Worm (Caenorhabditis elegans) whole organism, late embryonic: ENCODE data around the gene oac-38.

ENCODE experiments used
- C08G9.2 ChIP-seq: sonication (generic microtip); optimal IDR thresholded peaks from 2 replicates; lab custom pipeline; 2016; ENCODE audit warnings: mild to moderate bottlenecking, missing genetic modification characterization, moderate library complexity, missing compliant biosample characterization
- K09A11.1 ChIP-seq: sonication (generic microtip); optimal IDR thresholded peaks from 2 replicates; lab custom pipeline; 2017; ENCODE audit warnings: antibody characterized with exemption, mild to moderate bottlenecking, missing genetic modification characterization, missing compliant biosample characterization; ENCODE audit not compliant: insufficient read depth
- T23F11.4 ChIP-seq: fragments of 200-800 bp; sonication (Bioruptor generic); optimal IDR thresholded peaks from 2 replicates; lab custom pipeline; 2018; ENCODE audit warnings: mild to moderate bottlenecking, missing genetic modification characterization, missing compliant biosample characterization
- ahr-1 ChIP-seq: sonication (generic microtip); optimal IDR thresholded peaks from 2 replicates; lab custom pipeline; 2016; ENCODE audit warnings: missing genetic modification characterization, missing compliant biosample characterization
- ama-1 ChIP-seq: fragments of 150-350 bp; optimal IDR thresholded peaks from 2 replicates; lab custom pipeline; 2014
- ceh-14 ChIP-seq: sonication (generic microtip); optimal IDR thresholded peaks from 2 replicates; lab custom pipeline; 2016; ENCODE audit warnings: missing genotype, missing genetic modification characterization, missing compliant biosample characterization
- ceh-22 ChIP-seq: sonication (generic microtip); optimal IDR thresholded peaks from 2 replicates; lab custom pipeline; 2017; ENCODE audit warnings: missing biosample characterization, missing genetic modification characterization
- ceh-30 ChIP-seq: fragments of 150-350 bp; optimal IDR thresholded peaks from 2 replicates; lab custom pipeline; 2014; ENCODE audit warnings: missing biosample characterization, missing genetic modification characterization
- ceh-31 ChIP-seq: sonication (generic microtip); optimal IDR thresholded peaks from 2 replicates; lab custom pipeline; 2016; ENCODE audit warnings: missing genetic modification characterization, missing compliant biosample characterization
- ceh-34 ChIP-seq: sonication (generic microtip); optimal IDR thresholded peaks from 2 replicates; lab custom pipeline; 2016; ENCODE audit warnings: mild to moderate bottlenecking, missing genetic modification characterization, missing compliant biosample characterization
- ceh-6 ChIP-seq: fragments of 200-800 bp; sonication (Bioruptor generic); optimal IDR thresholded peaks from 2 replicates; lab custom pipeline; 2018; ENCODE audit warnings: mild to moderate bottlenecking, missing genetic modification characterization, missing compliant biosample characterization
- ceh-9 ChIP-seq: sonication (generic microtip); optimal IDR thresholded peaks from 2 replicates; lab custom pipeline; 2016; ENCODE audit warnings: mild to moderate bottlenecking, missing genetic modification characterization, inconsistent platforms, missing compliant biosample characterization
- dmd-4 ChIP-seq: sonication (generic microtip); optimal IDR thresholded peaks from 2 replicates; lab custom pipeline; 2016; ENCODE audit warnings: borderline replicate concordance, missing genetic modification characterization, missing compliant biosample characterization
- dve-1 ChIP-seq: sonication (generic microtip); optimal IDR thresholded peaks from 2 replicates; lab custom pipeline; 2017; ENCODE audit warnings: antibody characterized with exemption, mild to moderate bottlenecking, missing genetic modification characterization, missing compliant biosample characterization
- elt-2 ChIP-seq: sonication (generic microtip); optimal IDR thresholded peaks from 2 replicates; lab custom pipeline; 2016; ENCODE audit warnings: missing genetic modification reagents, missing genetic modification characterization, missing compliant biosample characterization
- elt-4 ChIP-seq: sonication (generic microtip); optimal IDR thresholded peaks from 2 replicates; lab custom pipeline; 2016; ENCODE audit warnings: missing genetic modification characterization, missing compliant biosample characterization
- hlh-13 ChIP-seq: fragments of 200-800 bp; sonication (Bioruptor generic); optimal IDR thresholded peaks from 2 replicates; lab custom pipeline; 2018; ENCODE audit warnings: mild to moderate bottlenecking, missing genetic modification characterization, missing compliant biosample characterization
- hlh-30 ChIP-seq: sonication (generic microtip); optimal IDR thresholded peaks from 2 replicates; lab custom pipeline; 2017; ENCODE audit warnings: antibody characterized with exemption, missing genetic modification characterization, missing compliant biosample characterization; ENCODE audit not compliant: insufficient read depth
- hlh-8 ChIP-seq: sonication (generic microtip); optimal IDR thresholded peaks from 2 replicates; lab custom pipeline; 2016; ENCODE audit warnings: missing genotype, missing genetic modification characterization, missing compliant biosample characterization
- lin-11 ChIP-seq: fragments of 200-800 bp; sonication (Bioruptor generic); optimal IDR thresholded peaks from 2 replicates; lab custom pipeline; 2018; ENCODE audit warnings: mild to moderate bottlenecking, missing genetic modification characterization, missing compliant biosample characterization
- nfya-1 ChIP-seq: sonication (generic microtip); optimal IDR thresholded peaks from 2 replicates; lab custom pipeline; 2017; ENCODE audit warnings: missing genetic modification characterization, mild to moderate bottlenecking, missing compliant biosample characterization, antibody characterized with exemption, moderate library complexity
- nhr-11 ChIP-seq: fragments of 150-350 bp; optimal IDR thresholded peaks from 2 replicates; lab custom pipeline; 2014; ENCODE audit warnings: missing biosample characterization, missing genetic modification characterization
- npax-4 ChIP-seq: sonication (generic microtip); optimal IDR thresholded peaks from 2 replicates; lab custom pipeline; 2016; ENCODE audit warnings: missing genetic modification characterization, missing compliant biosample characterization
- odd-2 ChIP-seq: sonication (generic microtip); optimal IDR thresholded peaks from 2 replicates; lab custom pipeline; 2017; ENCODE audit warnings: antibody characterized with exemption, mild to moderate bottlenecking, missing genetic modification characterization, missing compliant biosample characterization
- pag-3 ChIP-seq: sonication (generic microtip); optimal IDR thresholded peaks from 2 replicates; lab custom pipeline; 2016; ENCODE audit warnings: missing compliant biosample characterization, missing genetic modification characterization, borderline replicate concordance
- pax-1 ChIP-seq: fragments of 150-350 bp; optimal IDR thresholded peaks from 2 replicates; lab custom pipeline; 2014; ENCODE audit warnings: missing biosample characterization, missing genetic modification characterization
- pha-4 ChIP-seq: fragments of 150-350 bp; optimal IDR thresholded peaks from 2 replicates; lab custom pipeline; 2018; ENCODE audit warnings: missing biosample characterization, missing genetic modification reagents, missing genetic modification characterization
- ref-2 ChIP-seq: sonication (generic microtip); optimal IDR thresholded peaks from 2 replicates; lab custom pipeline; 2016; ENCODE audit warnings: missing genetic modification characterization, missing compliant biosample characterization
- rnt-1 ChIP-seq: sonication (generic microtip); optimal IDR thresholded peaks from 2 replicates; lab custom pipeline; 2016; ENCODE audit warnings: missing genetic modification characterization, missing compliant biosample characterization
- sox-4 ChIP-seq: sonication (generic microtip); optimal IDR thresholded peaks from 2 replicates; lab custom pipeline; 2017; ENCODE audit warnings: mild to moderate bottlenecking, missing genetic modification characterization, inconsistent platforms, missing compliant biosample characterization
- syd-9 ChIP-seq: sonication (generic microtip); optimal IDR thresholded peaks from 2 replicates; lab custom pipeline; 2016; ENCODE audit warnings: mild to moderate bottlenecking, missing genetic modification characterization, moderate library complexity, missing compliant biosample characterization
- tbx-2 ChIP-seq: sonication (generic microtip); optimal IDR thresholded peaks from 2 replicates; lab custom pipeline; 2016; ENCODE audit warnings: missing genetic modification characterization, missing compliant biosample characterization
- ttx-3 ChIP-seq: sonication (generic microtip); optimal IDR thresholded peaks from 2 replicates; lab custom pipeline; 2016; ENCODE audit warnings: missing genetic modification reagents, missing genetic modification characterization, missing compliant biosample characterization
- unc-3 ChIP-seq, 2 experiments: fragments of 200-800 bp in 1 of 2; sonication (Bioruptor generic) in 1 of 2; sonication (generic microtip) in 1 of 2; conservative IDR thresholded peaks in 1 of 2; optimal IDR thresholded peaks in 1 of 2; 2 replicates each; pipeline versions ENCODE4 v1.3.6 to Lab custom; 2016 to 2022; ENCODE audit warnings: missing compliant biosample characterization in 2 of 2, missing genetic modification characterization in 2 of 2, missing genetic modification reagents in 1 of 2
- unc-42 ChIP-seq: sonication (generic microtip); optimal IDR thresholded peaks from 2 replicates; lab custom pipeline; 2016; ENCODE audit warnings: missing genotype, missing genetic modification characterization, missing compliant biosample characterization
- unc-55 ChIP-seq: sonication (generic microtip); optimal IDR thresholded peaks from 2 replicates; lab custom pipeline; 2017; ENCODE audit warnings: missing biosample characterization, missing genetic modification reagents, missing genetic modification characterization
- unc-86 ChIP-seq: sonication (generic microtip); optimal IDR thresholded peaks from 2 replicates; lab custom pipeline; 2016; ENCODE audit warnings: missing genetic modification characterization, missing compliant biosample characterization
- zip-5 ChIP-seq: sonication (generic microtip); optimal IDR thresholded peaks from 2 replicates; lab custom pipeline; 2016; ENCODE audit warnings: missing genetic modification characterization, missing compliant biosample characterization
- ztf-16 ChIP-seq: sonication (generic microtip); optimal IDR thresholded peaks from 2 replicates; lab custom pipeline; 2017; ENCODE audit warnings: missing genetic modification characterization, missing compliant biosample characterization

Gene oac-38

DNA sequence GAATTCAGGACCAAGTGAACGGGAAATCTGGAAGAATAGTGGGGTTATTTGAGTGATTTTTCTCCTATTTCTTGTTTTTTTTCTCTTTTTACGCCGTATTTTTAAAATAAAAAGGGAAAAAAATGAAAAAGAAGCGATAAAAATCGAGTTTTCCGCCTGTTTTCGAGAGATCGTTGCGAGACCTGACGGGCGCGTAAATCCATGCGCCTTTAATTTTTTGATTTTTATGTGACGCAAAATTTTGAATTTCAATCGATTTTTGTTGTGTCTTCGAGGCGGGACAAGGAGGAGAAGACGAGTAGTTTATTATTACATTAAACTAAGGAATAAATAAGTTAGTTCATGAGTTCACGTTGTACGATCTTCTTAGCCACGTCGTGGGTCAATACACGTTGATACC, 39.5 kb downstream of the oac-38 start:
- TF ChIP-seq pax-1 (tag; lab: Kevin White, UChicago) (no peak), hlh-13 (GFP tag; lab: Kevin White, UChicago) (no peak), npax-4 (tag; lab: Kevin White, UChicago) (no peak), lin-11 (tag; lab: Kevin White, UChicago) (no peak), odd-2 (no peak), elt-2 (tag; lab: Kevin White, UChicago) (no peak), pag-3 (tag; lab: Kevin White, UChicago) (no peak), nfya-1 (no peak), unc-42 (tag; lab: Kevin White, UChicago) (no peak), zip-5 (tag; lab: Kevin White, UChicago) (no peak), hlh-30 (tag; lab: Kevin White, UChicago) (no peak), dve-1 (tag; lab: Kevin White, UChicago) (no peak), nhr-11 (tag; lab: Kevin White, UChicago) (no peak), ztf-16 (tag; lab: Kevin White, UChicago) (no peak), unc-86 (tag; lab: Kevin White, UChicago) (no peak), hlh-8 (tag; lab: Kevin White, UChicago) (no peak), pha-4 (tag; lab: Kevin White, UChicago) (no peak), dmd-4 (tag; lab: Kevin White, UChicago) (no peak), ceh-6 (no peak), tbx-2 (tag; lab: Kevin White, UChicago) (no peak)
- TF ChIP-seq, all 69 proteins: peak for 0

DNA sequence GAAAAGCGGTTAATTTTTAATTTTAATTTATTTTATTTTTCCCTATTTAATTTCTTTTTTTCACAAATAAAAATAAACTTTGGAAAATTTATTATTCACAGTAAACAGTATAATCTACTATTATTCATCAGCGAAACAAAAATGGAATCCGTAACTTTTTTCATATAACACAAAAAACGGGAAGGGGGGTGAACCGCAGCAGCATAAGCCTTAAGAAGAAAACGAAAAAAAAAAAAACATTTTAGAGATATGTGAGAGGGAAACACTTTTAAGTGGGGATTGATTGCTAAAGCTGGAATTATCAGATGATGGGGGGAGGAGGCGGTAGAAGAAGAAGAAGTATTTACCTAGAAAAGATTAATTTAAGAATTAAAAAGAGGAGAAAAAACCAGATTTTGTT, 45.5 kb downstream of the oac-38 start:
- TF ChIP-seq ref-2 (tag; lab: Kevin White, UChicago): no peak

DNA sequence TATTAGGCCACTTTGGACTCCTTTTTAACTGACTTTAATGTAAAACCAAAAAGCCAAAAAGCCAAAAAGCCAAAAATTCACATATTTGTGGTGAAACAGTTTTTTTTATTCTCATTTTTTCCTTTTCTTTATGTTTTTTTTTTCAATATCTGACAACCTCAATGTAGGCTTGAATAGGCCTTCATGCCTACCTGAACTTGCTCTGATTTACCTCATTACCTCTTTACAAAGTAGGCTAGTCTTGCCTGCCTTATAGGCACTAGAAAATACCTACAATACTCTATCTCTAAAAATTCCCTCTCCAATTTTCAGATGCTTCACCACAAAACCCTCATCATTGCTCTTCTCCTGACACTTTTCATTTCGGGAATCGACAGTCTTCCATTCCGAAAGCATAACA, 46.9 kb downstream of the oac-38 start, which contains the start of gene ins-34:
TSS of gene ins-34 (plus strand) at position 301 of the 400 bp plus-strand sequence.
- TF ChIP-seq elt-4 (no peak), sox-4 (tag; lab: Kevin White, UChicago) (no peak), unc-42 (tag; lab: Kevin White, UChicago) (no peak), C08G9.2 (no peak), ceh-22 (no peak), ceh-9 (tag; lab: Kevin White, UChicago) (no peak), K09A11.1 (tag; lab: Kevin White, UChicago) (no peak), ama-1 (lab: Kevin White, UChicago) (no peak)
- TF ChIP-seq, all 69 proteins: peak for 0

DNA sequence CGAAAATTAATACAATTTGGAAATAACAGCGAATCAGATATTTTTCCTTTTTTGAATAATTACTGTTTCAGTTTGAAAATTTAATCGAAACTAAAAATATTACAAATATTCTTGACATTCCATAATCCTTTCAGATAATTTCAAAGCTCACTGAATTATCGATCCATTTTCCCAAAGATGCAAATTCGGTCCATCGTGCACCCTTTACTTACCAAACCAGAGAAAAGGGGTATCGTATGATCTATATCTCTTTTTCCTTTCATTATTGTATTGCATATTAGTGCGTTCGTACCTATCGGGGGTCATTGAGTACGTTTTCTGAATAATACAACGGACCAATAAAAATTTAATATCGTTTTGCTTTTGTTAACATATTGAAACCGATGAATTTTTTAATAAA, 48.4 kb downstream of the oac-38 start:
- no peak for TF ChIP-seq ceh-6
- no peak for TF ChIP-seq pag-3 (tag; lab: Kevin White, UChicago)
- no peak for TF ChIP-seq ceh-31
- TF ChIP-seq rnt-1: no peak
- no peak for TF ChIP-seq unc-86 (tag; lab: Kevin White, UChicago)
- TF ChIP-seq ceh-30 (tag; lab: Kevin White, UChicago): no peak
- no peak for TF ChIP-seq syd-9 (tag; lab: Kevin White, UChicago)
- no peak for TF ChIP-seq ahr-1 (tag; lab: Kevin White, UChicago)
- no peak for TF ChIP-seq unc-3 (GFP tag; conservative IDR thresholded peaks at IDR 0.05; lab: Robert Waterston, UW)
- no peak for TF ChIP-seq unc-3 (tag; optimal IDR thresholded peaks at IDR 0.05; lab: Kevin White, UChicago)
- no peak for TF ChIP-seq tbx-2 (tag; lab: Kevin White, UChicago)
- no peak for TF ChIP-seq ttx-3 (tag; lab: Kevin White, UChicago)
- no peak for TF ChIP-seq ztf-16 (tag; lab: Kevin White, UChicago)
- TF ChIP-seq unc-55: no peak
- TF ChIP-seq ceh-14 (tag; lab: Kevin White, UChicago): no peak
- no peak for TF ChIP-seq T23F11.4
- TF ChIP-seq ceh-34 (tag; lab: Kevin White, UChicago): no peak
